Fruit fly (Drosophila melanogaster): ENCODE data around the gene CG15283.

Gene CG15283

dm6 chr2L:14499078-14499477 is 48.4 kb upstream of the CG15283 start (continued):
- TF ChIP-seq cyc (GFP tag; optimal IDR thresholded peaks at IDR 0.05) (peak; percentile 66), CG4318 (GFP tag; optimal IDR thresholded peaks at IDR 0.05) (no peak), topi (GFP tag; optimal IDR thresholded peaks at IDR 0.05) (peak; percentile 55), esn (GFP tag; optimal IDR thresholded peaks at IDR 0.05) (peak; percentile 59), Met (GFP tag; optimal IDR thresholded peaks at IDR 0.05) (peak; percentile 59), Eip78C (GFP tag) (peak; percentile 88), fd59A (GFP tag; optimal IDR thresholded peaks at IDR 0.05) (peak; percentile 12), Sox15 (GFP tag; optimal IDR thresholded peaks at IDR 0.05) (peak; percentile 44), CG7368 (GFP tag; optimal IDR thresholded peaks at IDR 0.05) (peak; percentile 41), Hr39 (GFP tag; optimal IDR thresholded peaks at IDR 0.05) (peak; percentile 66), CG10631 (GFP tag; optimal IDR thresholded peaks at IDR 0.05) (peak; percentile 17), CG6854 (GFP tag; optimal IDR thresholded peaks at IDR 0.05) (no peak), Smox (GFP tag; optimal IDR thresholded peaks at IDR 0.05) (peak; percentile 45)

dm6 chr2L:14498445-14499062 is 47.8 kb upstream of the CG15283 start:
- TF ChIP-seq CG11762 (GFP tag; optimal IDR thresholded peaks at IDR 0.05; ENCODE audit: insufficient read depth) (no peak), svp (GFP tag) (peak; percentile 72)

- TF ChIP-seq Eip93F (GFP tag; optimal IDR thresholded peaks at IDR 0.05) (no peak), dsx (GFP tag; optimal IDR thresholded peaks at IDR 0.05; ENCODE audit: poor library complexity, severe bottlenecking) (peak; percentile 90), svp (GFP tag) (peak; percentile 62), CG11762 (GFP tag; optimal IDR thresholded peaks at IDR 0.05; ENCODE audit: insufficient read depth) (no peak), pdm3 (GFP tag; optimal IDR thresholded peaks at IDR 0.05) (no peak), net (GFP tag; optimal IDR thresholded peaks at IDR 0.05) (no peak), Eip78C (GFP tag) (peak; percentile 22), dac (GFP tag; optimal IDR thresholded peaks at IDR 0.05) (no peak), eg (GFP tag; IDR thresholded peaks at IDR 0.05) (no peak), CG10669 (GFP tag; optimal IDR thresholded peaks at IDR 0.05) (no peak), CG11902 (GFP tag; optimal IDR thresholded peaks at IDR 0.05) (no peak), Gug (GFP tag; IDR thresholded peaks at IDR 0.05) (no peak), fd85E (GFP tag; optimal IDR thresholded peaks at IDR 0.05) (no peak), esn (GFP tag; optimal IDR thresholded peaks at IDR 0.05) (no peak), CG32006 (GFP tag; optimal IDR thresholded peaks at IDR 0.05) (no peak)
Measured at dm6 chr2L:14497459-14498258, 46.9 kb upstream of the CG15283 start.

dm6 chr2L:14496892-14497291 is 46.2 kb upstream of the CG15283 start:
- no peak for TF ChIP-seq Sox102F (GFP tag; optimal IDR thresholded peaks at IDR 0.05)
- no peak for TF ChIP-seq Blimp-1 (GFP tag; optimal IDR thresholded peaks at IDR 0.05)
- TF ChIP-seq CG34406 (GFP tag; optimal IDR thresholded peaks at IDR 0.05): no peak
- TF ChIP-seq dac (GFP tag; optimal IDR thresholded peaks at IDR 0.05): no peak
- TF ChIP-seq CG4318 (GFP tag; optimal IDR thresholded peaks at IDR 0.05): no peak

- TF ChIP-seq svp (GFP tag) (peak; percentile 21), Eip78C (GFP tag) (peak; percentile 35), lz (GFP tag; optimal IDR thresholded peaks at IDR 0.05) (no peak), Hr39 (GFP tag; optimal IDR thresholded peaks at IDR 0.05) (no peak)
Measured at dm6 chr2L:14496348-14496747, 45.6 kb upstream of the CG15283 start.

Data from whole organism, prepupa.